Worm (Caenorhabditis elegans): ENCODE measurements around the gene lpl-1.

DNA sequence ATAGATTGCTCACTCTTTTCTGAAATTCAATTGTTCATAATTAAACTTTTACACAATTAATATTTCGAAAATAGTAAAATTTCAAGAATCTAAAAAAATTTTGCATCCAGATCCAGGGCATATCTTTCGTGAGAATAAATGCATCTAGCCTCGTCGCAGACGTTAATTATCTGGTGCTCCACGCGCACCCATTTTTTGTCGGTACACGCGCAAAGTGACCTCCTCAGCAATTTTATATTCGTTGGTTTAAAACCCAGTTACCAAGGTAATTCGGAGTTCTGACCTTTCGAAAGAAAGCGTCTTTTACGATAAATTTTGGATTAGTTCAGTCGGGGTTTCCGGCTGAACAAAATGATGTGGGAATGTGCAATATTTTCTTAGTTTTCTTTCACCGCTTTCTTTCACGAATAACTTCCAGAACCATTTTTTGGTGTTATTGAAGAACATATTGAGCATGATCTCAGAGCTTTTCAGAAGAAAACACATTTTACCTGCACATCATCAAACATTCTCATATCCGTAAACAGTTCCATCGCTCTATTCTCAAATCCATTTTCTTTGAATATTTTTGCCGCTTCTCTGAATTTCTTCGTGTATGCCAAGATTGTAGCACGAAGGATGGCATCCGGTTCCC is 46.5 kb upstream of the lpl-1 start:
- TF ChIP-seq egl-18 (GFP tag; IDR thresholded peaks at IDR 0.05) (no peak), ama-1 (optimal IDR thresholded peaks at IDR 0.05) (no peak), ama-1 (GFP tag; optimal IDR thresholded peaks at IDR 0.05) (no peak), ceh-40 (GFP tag; IDR thresholded peaks at IDR 0.05) (no peak)

Measured in whole organism, young adult.